Worm (Caenorhabditis elegans): ENCODE measurements around the gene C28A5.2.
A peak's percentile ranks its signal among the peaks of the same experiment; 100 is the strongest.

Gene C28A5.2

ce11 chrIII:4450773-4451423 is 11.6 kb upstream of the C28A5.2 start (continued):
- no peak for TF ChIP-seq ahr-1 (tag; optimal IDR thresholded peaks at IDR 0.05)
- TF ChIP-seq ceh-31 (tag; optimal IDR thresholded peaks at IDR 0.05) = peak; percentile 79

ce11 chrIII:4449893-4450579 is 10.7 kb upstream of the C28A5.2 start, which contains the start of gene ceh-43:
Gene ceh-43 (minus strand): TSS chrIII:4449943.
- no peak for TF ChIP-seq zip-5 (tag; optimal IDR thresholded peaks at IDR 0.05)
- no peak for TF ChIP-seq pax-1 (tag; optimal IDR thresholded peaks at IDR 0.05)
- no peak for TF ChIP-seq K02D7.2 (tag; optimal IDR thresholded peaks at IDR 0.05)
- no peak for TF ChIP-seq pqm-1 (tag; optimal IDR thresholded peaks at IDR 0.05)
- no peak for TF ChIP-seq K09A11.1 (tag; optimal IDR thresholded peaks at IDR 0.05; ENCODE audit: insufficient read depth)
- no peak for TF ChIP-seq pag-3 (tag; optimal IDR thresholded peaks at IDR 0.05; ENCODE audit: borderline replicate concordance)
- TF ChIP-seq ceh-31 (tag; optimal IDR thresholded peaks at IDR 0.05) = no peak
- TF ChIP-seq ttx-3 (tag; optimal IDR thresholded peaks at IDR 0.05) = no peak

- TF ChIP-seq elt-4 (tag; optimal IDR thresholded peaks at IDR 0.05) (no peak), sox-2 (GFP tag; IDR thresholded peaks at IDR 0.05) (no peak), unc-3 (GFP tag; conservative IDR thresholded peaks at IDR 0.05) (no peak), unc-3 (tag; optimal IDR thresholded peaks at IDR 0.05) (no peak), hlh-6 (tag; optimal IDR thresholded peaks at IDR 0.05) (no peak), ceh-6 (GFP tag; optimal IDR thresholded peaks at IDR 0.05) (no peak), che-1 (tag; optimal IDR thresholded peaks at IDR 0.05) (no peak), ceh-31 (tag; optimal IDR thresholded peaks at IDR 0.05) (no peak), F13H6.1 (tag; optimal IDR thresholded peaks at IDR 0.05) (no peak), hlh-8 (tag; optimal IDR thresholded peaks at IDR 0.05) (no peak), pat-9 (tag; optimal IDR thresholded peaks at IDR 0.05) (no peak), npax-4 (tag; optimal IDR thresholded peaks at IDR 0.05) (no peak)
Measured at ce11 chrIII:4449357-4449756, 10.0 kb upstream of the C28A5.2 start.

- peak; percentile 53 for TF ChIP-seq unc-55 (GFP tag; optimal IDR thresholded peaks at IDR 0.05)
- TF ChIP-seq elt-4 (tag; optimal IDR thresholded peaks at IDR 0.05) = no peak
Measured at ce11 chrIII:4448029-4448428, 8.7 kb upstream of the C28A5.2 start.

ce11 chrIII:4444492-4444891 is 5.1 kb upstream of the C28A5.2 start:
- TF ChIP-seq fkh-10 (GFP tag; optimal IDR thresholded peaks at IDR 0.05) (no peak), ceh-18 (tag; optimal IDR thresholded peaks at IDR 0.05) (no peak), madf-2 (tag; optimal IDR thresholded peaks at IDR 0.05) (no peak), ceh-45 (GFP tag; IDR thresholded peaks at IDR 0.05) (no peak), ceh-6 (GFP tag; optimal IDR thresholded peaks at IDR 0.05) (no peak), ceh-48 (tag; optimal IDR thresholded peaks at IDR 0.05) (no peak), syd-9 (tag; optimal IDR thresholded peaks at IDR 0.05) (no peak), ceh-22 (tag; optimal IDR thresholded peaks at IDR 0.05) (no peak), pat-9 (tag; optimal IDR thresholded peaks at IDR 0.05) (no peak), odd-2 (tag; optimal IDR thresholded peaks at IDR 0.05) (no peak), ahr-1 (tag; optimal IDR thresholded peaks at IDR 0.05) (no peak), sox-2 (GFP tag; IDR thresholded peaks at IDR 0.05) (no peak), fax-1 (tag; optimal IDR thresholded peaks at IDR 0.05) (no peak), ama-1 (optimal IDR thresholded peaks at IDR 0.05) (no peak), K09A11.1 (tag; optimal IDR thresholded peaks at IDR 0.05; ENCODE audit: insufficient read depth) (no peak), C08G9.2 (tag; optimal IDR thresholded peaks at IDR 0.05) (no peak), unc-55 (GFP tag; optimal IDR thresholded peaks at IDR 0.05) (no peak), mec-3 (tag; optimal IDR thresholded peaks at IDR 0.05; ENCODE audit: borderline replicate concordance) (no peak)

Data from whole organism, late embryonic.